Fruit fly (Drosophila melanogaster) whole organism, embryonic: ENCODE measurements around the gene CG8369.
A peak's percentile ranks its signal among the peaks of the same experiment; 100 is the strongest.

Source experiments
- Antp ChIP-seq: fragments of 200-800 bp; sonication (Bioruptor generic); optimal IDR thresholded peaks from 3 replicates; lab custom pipeline; 2016; ENCODE audit warnings: missing biosample characterization, missing genetic modification characterization
- BEAF-32 ChIP-seq: fragments of 200-800 bp; sonication (Bioruptor generic); optimal IDR thresholded peaks from 3 replicates; lab custom pipeline; 2017; ENCODE audit warnings: missing biosample characterization, missing genetic modification characterization, mild to moderate bottlenecking, moderate library complexity, missing genetic modification reagents
- CG10274 ChIP-seq: fragments of 200-800 bp; sonication (Bioruptor generic); optimal IDR thresholded peaks from 3 replicates; lab custom pipeline; 2017; ENCODE audit warnings: missing biosample characterization, mild to moderate bottlenecking, missing genetic modification characterization
- CG11696 ChIP-seq: fragments of 200-800 bp; sonication (Bioruptor generic); IDR thresholded peaks from 2 replicates; pipeline ENCODE4 v1.3.6; 2022; ENCODE audit warnings: missing biosample characterization, missing genetic modification characterization
- CG12071 ChIP-seq: fragments of 200-800 bp; sonication (Bioruptor generic); optimal IDR thresholded peaks from 3 replicates; lab custom pipeline; 2018; ENCODE audit warnings: missing biosample characterization, mild to moderate bottlenecking, missing genetic modification characterization
- CG14441 ChIP-seq: fragments of 200-800 bp; sonication (Bioruptor generic); IDR thresholded peaks from 2 replicates; pipeline ENCODE4 v1.3.6; 2022; ENCODE audit warnings: missing biosample characterization, missing genetic modification characterization
- CG14860 ChIP-seq: fragments of 200-800 bp; sonication (Bioruptor generic); IDR thresholded peaks from 3 replicates; pipeline ENCODE4 v1.3.6; 2022; ENCODE audit warnings: missing biosample characterization, missing genetic modification characterization; ENCODE audit not compliant: partially characterized antibody
- CG15073 ChIP-seq: fragments of 200-800 bp; sonication (Bioruptor generic); optimal IDR thresholded peaks from 2 replicates; lab custom pipeline; 2016; ENCODE audit warnings: missing biosample characterization, missing genetic modification characterization
- CG15601 ChIP-seq: fragments of 200-800 bp; sonication (Bioruptor generic); optimal IDR thresholded peaks from 3 replicates; lab custom pipeline; 2019; ENCODE audit warnings: missing biosample characterization, mild to moderate bottlenecking, missing genetic modification characterization, moderate library complexity
- CG17829 ChIP-seq: fragments of 200-800 bp; optimal IDR thresholded peaks from 2 replicates; lab custom pipeline; 2019; ENCODE audit warnings: missing biosample characterization, mild to moderate bottlenecking, missing genetic modification characterization, moderate library complexity
- CG31224 ChIP-seq: fragments of 200-800 bp; sonication (Bioruptor generic); IDR thresholded peaks from 2 replicates; pipeline ENCODE4 v1.3.6; 2022; ENCODE audit warnings: missing biosample characterization, missing genetic modification characterization
- CG32772 ChIP-seq: fragments of 200-800 bp; sonication (Bioruptor generic); IDR thresholded peaks from 2 replicates; pipeline ENCODE4 v1.3.6; 2022; ENCODE audit warnings: missing biosample characterization, missing genetic modification characterization
- CG3847 ChIP-seq: fragments of 200-800 bp; sonication (Bioruptor generic); IDR thresholded peaks from 2 replicates; pipeline ENCODE4 v1.3.6; 2022; ENCODE audit warnings: missing biosample characterization, missing genetic modification characterization
- CG4360 ChIP-seq: fragments of 200-800 bp; sonication (Bioruptor generic); IDR thresholded peaks from 2 replicates; pipeline ENCODE4 v1.3.6; 2022; ENCODE audit warnings: missing biosample characterization, missing genetic modification characterization
- CG6765 ChIP-seq: fragments of 200-800 bp; sonication (Bioruptor generic); optimal IDR thresholded peaks from 3 replicates; lab custom pipeline; 2017; ENCODE audit warnings: missing biosample characterization, mild to moderate bottlenecking, missing genetic modification characterization
- CG6813 ChIP-seq: fragments of 200-800 bp; sonication (Bioruptor generic); optimal IDR thresholded peaks from 2 replicates; lab custom pipeline; 2017; ENCODE audit warnings: missing biosample characterization, missing genetic modification characterization, mild to moderate bottlenecking, moderate library complexity, missing genetic modification reagents
- CG6854 ChIP-seq: fragments of 200-800 bp; sonication (Bioruptor generic); optimal IDR thresholded peaks from 3 replicates; lab custom pipeline; 2017; ENCODE audit warnings: missing biosample characterization, mild to moderate bottlenecking, missing genetic modification characterization
- CG7745 ChIP-seq: fragments of 200-800 bp; sonication (Bioruptor generic); optimal IDR thresholded peaks from 2 replicates; lab custom pipeline; 2018; ENCODE audit warnings: missing biosample characterization, mild to moderate bottlenecking, missing genetic modification characterization, moderate library complexity
- CG7786 ChIP-seq: fragments of 200-800 bp; sonication (Bioruptor generic); optimal IDR thresholded peaks from 2 replicates; lab custom pipeline; 2016; ENCODE audit warnings: missing biosample characterization, missing genetic modification characterization
- CG7928 ChIP-seq: fragments of 200-800 bp; sonication (Bioruptor generic); optimal IDR thresholded peaks from 2 replicates; lab custom pipeline; 2017; ENCODE audit warnings: missing biosample characterization, mild to moderate bottlenecking, missing genetic modification characterization
- CG8281 ChIP-seq: fragments of 200-800 bp; sonication (Bioruptor generic); optimal IDR thresholded peaks from 2 replicates; lab custom pipeline; 2018; ENCODE audit warnings: missing biosample characterization, mild to moderate bottlenecking, missing genetic modification characterization, moderate library complexity
- CG8290 ChIP-seq, 3 experiments: fragments of 200-800 bp; sonication (Bioruptor generic); optimal IDR thresholded peaks; 2 replicates each; lab custom pipeline; 2016 to 2019; ENCODE audit warnings: missing biosample characterization in 3 of 3, missing genetic modification characterization in 3 of 3, mild to moderate bottlenecking in 2 of 3, moderate library complexity in 1 of 3
- CG9932 ChIP-seq: fragments of 200-800 bp; sonication (Bioruptor generic); IDR thresholded peaks from 2 replicates; pipeline ENCODE4 v1.3.6; 2022; ENCODE audit warnings: missing biosample characterization, missing genetic modification characterization
- CkIIα-i1 ChIP-seq: fragments of 200-800 bp; sonication (Bioruptor generic); IDR thresholded peaks from 2 replicates; pipeline ENCODE4 v1.3.6; 2022; ENCODE audit warnings: missing biosample characterization, missing genetic modification characterization
- CrebB ChIP-seq: fragments of 200-800 bp; sonication (Bioruptor generic); optimal IDR thresholded peaks from 3 replicates; lab custom pipeline; 2018; ENCODE audit warnings: missing biosample characterization, mild to moderate bottlenecking, missing genetic modification characterization
- Hmx ChIP-seq: fragments of 200-800 bp; sonication (Bioruptor generic); optimal IDR thresholded peaks from 2 replicates; lab custom pipeline; 2016; ENCODE audit warnings: missing biosample characterization, missing genetic modification characterization
- Hr39 ChIP-seq: fragments of >200 bp; optimal IDR thresholded peaks from 2 replicates; lab custom pipeline; 2017
- Hr51 ChIP-seq, 2 experiments: fragments of 200-800 bp; sonication (Bioruptor generic); optimal IDR thresholded peaks; 2 replicates in 1 of 2; 3 replicates in 1 of 2; lab custom pipeline; 2016 to 2018; ENCODE audit warnings: missing biosample characterization in 2 of 2, missing genetic modification characterization in 2 of 2, mild to moderate bottlenecking in 1 of 2, moderate library complexity in 1 of 2
- MBD-R2 ChIP-seq: fragments of 200-800 bp; sonication (Bioruptor generic); IDR thresholded peaks from 2 replicates; pipeline ENCODE4 v1.3.6; 2022; ENCODE audit warnings: missing biosample characterization, missing genetic modification characterization
- Oaz ChIP-seq: fragments of 200-800 bp; sonication (Bioruptor generic); IDR thresholded peaks from 2 replicates; pipeline ENCODE4 v1.3.6; 2022; ENCODE audit warnings: missing biosample characterization, missing genetic modification characterization
- Oli ChIP-seq: fragments of 200-800 bp; sonication (Bioruptor generic); optimal IDR thresholded peaks from 2 replicates; lab custom pipeline; 2018; ENCODE audit warnings: missing biosample characterization, mild to moderate bottlenecking, missing genetic modification characterization, moderate library complexity
- Six4 ChIP-seq: fragments of 200-800 bp; sonication (Bioruptor generic); optimal IDR thresholded peaks from 2 replicates; lab custom pipeline; 2016; ENCODE audit warnings: missing biosample characterization, missing genetic modification characterization
- Spps ChIP-seq: fragments of 200-800 bp; sonication (Bioruptor generic); optimal IDR thresholded peaks from 2 replicates; lab custom pipeline; 2018; ENCODE audit warnings: missing biosample characterization, mild to moderate bottlenecking, missing genetic modification characterization
- ab ChIP-seq: fragments of 200-800 bp; sonication (Bioruptor generic); optimal IDR thresholded peaks from 2 replicates; lab custom pipeline; 2016; ENCODE audit warnings: missing biosample characterization, missing genetic modification characterization
- ap ChIP-seq: fragments of 200-800 bp; sonication (Bioruptor generic); IDR thresholded peaks from 2 replicates; pipeline ENCODE4 v1.3.6; 2022; ENCODE audit warnings: missing biosample characterization, missing genetic modification characterization
- btn ChIP-seq: fragments of 200-800 bp; sonication (Bioruptor generic); optimal IDR thresholded peaks from 2 replicates; lab custom pipeline; 2016; ENCODE audit warnings: missing biosample characterization, missing genetic modification characterization
- ems ChIP-seq: fragments of 200-800 bp; sonication (Bioruptor generic); optimal IDR thresholded peaks from 3 replicates; lab custom pipeline; 2016; ENCODE audit warnings: missing biosample characterization, missing genetic modification characterization
- ewg ChIP-seq: fragments of 200-800 bp; sonication (Bioruptor generic); optimal IDR thresholded peaks from 3 replicates; lab custom pipeline; 2017; ENCODE audit warnings: mild to moderate bottlenecking, missing biosample characterization, missing genetic modification reagents, missing genetic modification characterization
- fd64A ChIP-seq: fragments of 200-800 bp; sonication (Bioruptor generic); optimal IDR thresholded peaks from 3 replicates; lab custom pipeline; 2018; ENCODE audit warnings: missing biosample characterization, mild to moderate bottlenecking, missing genetic modification characterization
- grau ChIP-seq: fragments of 200-800 bp; optimal IDR thresholded peaks from 3 replicates; lab custom pipeline; 2019; ENCODE audit warnings: missing biosample characterization, mild to moderate bottlenecking, missing genetic modification characterization, moderate library complexity
- gsb ChIP-seq: fragments of 200-800 bp; sonication (Bioruptor generic); IDR thresholded peaks from 2 replicates; pipeline ENCODE4 v1.3.6; 2022; ENCODE audit warnings: missing biosample characterization, missing genetic modification characterization
- knrl ChIP-seq: fragments of 200-800 bp; sonication (Bioruptor generic); IDR thresholded peaks from 3 replicates; pipeline ENCODE4 v1.3.6; 2022; ENCODE audit warnings: missing biosample characterization, missing genetic modification characterization; ENCODE audit not compliant: partially characterized antibody
- nerfin-2 ChIP-seq: fragments of 200-800 bp; sonication (Bioruptor generic); IDR thresholded peaks from 2 replicates; pipeline ENCODE4 v1.3.6; 2022; ENCODE audit warnings: missing biosample characterization, missing genetic modification characterization; ENCODE audit not compliant: partially characterized antibody
- ro ChIP-seq: fragments of 200-800 bp; sonication (Bioruptor generic); IDR thresholded peaks from 2 replicates; pipeline ENCODE4 v1.3.6; 2022; ENCODE audit warnings: missing biosample characterization, missing genetic modification characterization
- salm ChIP-seq: fragments of 200-800 bp; sonication (Bioruptor generic); optimal IDR thresholded peaks from 2 replicates; lab custom pipeline; 2018; ENCODE audit warnings: missing biosample characterization, mild to moderate bottlenecking, missing genetic modification characterization
- seq ChIP-seq: fragments of 200-800 bp; sonication (Bioruptor generic); IDR thresholded peaks from 2 replicates; pipeline ENCODE4 v1.3.6; 2022; ENCODE audit warnings: missing biosample characterization, missing genetic modification characterization
- sqz ChIP-seq: fragments of 200-800 bp; sonication (Bioruptor generic); optimal IDR thresholded peaks from 3 replicates; lab custom pipeline; 2018; ENCODE audit warnings: missing biosample characterization, mild to moderate bottlenecking, missing genetic modification characterization
- tap ChIP-seq: fragments of 200-800 bp; optimal IDR thresholded peaks from 3 replicates; lab custom pipeline; 2019; ENCODE audit warnings: missing biosample characterization, mild to moderate bottlenecking, missing genetic modification characterization, moderate library complexity
- tgo ChIP-seq: fragments of 200-800 bp; sonication (Bioruptor generic); IDR thresholded peaks from 3 replicates; pipeline ENCODE4 v1.3.6; 2022; ENCODE audit warnings: missing biosample characterization, missing genetic modification characterization
- tna ChIP-seq: fragments of 200-800 bp; sonication (Bioruptor generic); IDR thresholded peaks from 2 replicates; pipeline ENCODE4 v1.3.6; 2022; ENCODE audit warnings: missing biosample characterization, missing genetic modification characterization; ENCODE audit not compliant: partially characterized antibody
- ttk ChIP-seq: fragments of 200-800 bp; sonication (Bioruptor generic); IDR thresholded peaks from 2 replicates; pipeline ENCODE4 v2.1.2; 2022; ENCODE audit warnings: missing biosample characterization, missing genetic modification characterization
- usp ChIP-seq: fragments of >200 bp; optimal IDR thresholded peaks from 2 replicates; lab custom pipeline; 2017; ENCODE audit warnings: missing biosample characterization, missing genetic modification characterization

Gene CG8369

dm6 chr3R:8862662-8863082, 40.9 kb downstream of the CG8369 start (continued):
- TF ChIP-seq nerfin-2 (GFP tag; lab: Robert Waterston, UW) (peak; percentile 91), tna (peak; percentile 86), Antp (no peak), CG14860 (GFP tag; lab: Robert Waterston, UW) (peak; percentile 85), grau (tag; lab: Kevin White, UChicago) (no peak), sqz (GFP tag; lab: Kevin White, UChicago) (no peak), Hr51 (GFP tag; optimal IDR thresholded peaks at IDR 0.05; lab: Kevin White, UChicago) (no peak), Hmx (GFP tag; lab: Kevin White, UChicago) (no peak), knrl (peak; percentile 68; the same call in 2 of the 3 replicates), ab (GFP tag; lab: Kevin White, UChicago) (no peak), CG12071 (GFP tag; lab: Kevin White, UChicago) (no peak), CkIIα-i1 (GFP tag; lab: Robert Waterston, UW) (no peak), usp (no peak), seq (peak; percentile 20; the same call in 1 of the 2 replicates), MBD-R2 (GFP tag; lab: Robert Waterston, UW) (no peak), BEAF-32 (GFP tag; lab: Kevin White, UChicago) (no peak), tgo (GFP tag; lab: Robert Waterston, UW) (no peak), CG6765 (GFP tag; lab: Kevin White, UChicago) (no peak), CG15601 (tag; lab: Kevin White, UChicago) (no peak), CG10274 (GFP tag; lab: Kevin White, UChicago) (no peak), CrebB (tag; lab: Kevin White, UChicago) (no peak), CG3847 (GFP tag; lab: Robert Waterston, UW) (no peak), ro (GFP tag; lab: Robert Waterston, UW) (no peak), CG4360 (peak; percentile 75), Oli (tag; lab: Kevin White, UChicago) (no peak), CG32772 (no peak), CG17829 (tag; lab: Kevin White, UChicago) (no peak), CG6813 (GFP tag; lab: Kevin White, UChicago) (no peak), CG7928 (GFP tag; lab: Kevin White, UChicago) (no peak), gsb (GFP tag; lab: Robert Waterston, UW) (no peak), CG9932 (GFP tag; lab: Robert Waterston, UW) (no peak), ems (GFP tag; lab: Kevin White, UChicago) (no peak), CG7786 (no peak), ttk (GFP tag; lab: Robert Waterston, UW) (peak; percentile 64), CG31224 (GFP tag; lab: Robert Waterston, UW) (no peak), Hr39 (lab: Kevin White, UChicago) (no peak), ap (GFP tag; lab: Robert Waterston, UW) (no peak), Six4 (no peak), btn (GFP tag; lab: Kevin White, UChicago) (no peak), CG11696 (GFP tag; lab: Robert Waterston, UW) (no peak), fd64A (GFP tag; lab: Kevin White, UChicago) (no peak), CG8281 (no peak), ewg (GFP tag; lab: Kevin White, UChicago) (no peak), salm (tag; lab: Kevin White, UChicago) (no peak), CG7745 (tag; lab: Kevin White, UChicago) (no peak), CG6854 (GFP tag; lab: Kevin White, UChicago) (no peak), CG15073 (GFP tag; lab: Kevin White, UChicago) (no peak), CG8290 (GFP tag; optimal IDR thresholded peaks at IDR 0.05; lab: Kevin White, UChicago) (no peak), CG8290 (tag; optimal IDR thresholded peaks at IDR 0.05; lab: Kevin White, UChicago) (no peak), tap (tag; lab: Kevin White, UChicago) (no peak), Oaz (GFP tag; lab: Robert Waterston, UW) (no peak), CG14441 (GFP tag; lab: Robert Waterston, UW) (no peak), Spps (tag; lab: Kevin White, UChicago) (no peak)
